Fruit fly (Drosophila melanogaster) whole organism: Measurements from ENCODE around the gene Cog3.

ENCODE experiments used
- CG8478 ChIP-seq: fragments of >200 bp; optimal IDR thresholded peaks from 2 replicates; lab custom pipeline; 2018; ENCODE audit warnings: inconsistent platforms
- EcR ChIP-seq, 2 experiments: fragments of >200 bp; optimal IDR thresholded peaks; 2 replicates each; lab custom pipeline; 2017; ENCODE audit warnings: missing biosample characterization in 2 of 2, missing genetic modification characterization in 2 of 2, missing genetic modification reagents in 2 of 2
- psq ChIP-seq: fragments of >200 bp; optimal IDR thresholded peaks from 2 replicates; lab custom pipeline; 2017
- usp ChIP-seq: fragments of >200 bp; optimal IDR thresholded peaks from 2 replicates; lab custom pipeline; 2017; ENCODE audit warnings: missing biosample characterization, missing genetic modification characterization, mixed read lengths

dm6 chr2L:3478034-3478880 is 21.4 kb upstream of the Cog3 start, which contains the start of gene Thor:
- TF ChIP-seq psq (no peak), CG8478 (no peak), EcR (GFP tag; optimal IDR thresholded peaks at IDR 0.05; lab: Kevin White, UChicago) (no peak), usp (GFP tag; lab: Kevin White, UChicago) (no peak)
